Fruit fly (Drosophila melanogaster): ENCODE results near the gene CG11586.

The CG11586 gene

dm6 chr3L:4228187-4228836 lies 34.0 kb downstream of the CG11586 start (continued):
- peak; percentile 92 for TF ChIP-seq bcd (GFP tag; optimal IDR thresholded peaks at IDR 0.05)

dm6 chr3L:4227164-4227563 lies 35.1 kb downstream of the CG11586 start, which contains the start of gene CG46460:
Gene CG46460 (minus strand): TSS chr3L:4227302.
- TF ChIP-seq CG6791 (GFP tag; IDR thresholded peaks at IDR 0.05; ENCODE audit: partially characterized antibody) = peak; percentile 40; the same call in 2 of the 3 replicates
- 0 out of 3 replicates have a peak, but pooled peaks have one; percentile 24 for TF ChIP-seq row (GFP tag; IDR thresholded peaks at IDR 0.05)
- peak; percentile 9 for TF ChIP-seq ac (GFP tag; optimal IDR thresholded peaks at IDR 0.05)
- TF ChIP-seq CG15514 (GFP tag; optimal IDR thresholded peaks at IDR 0.05) = no peak
- TF ChIP-seq prd (optimal IDR thresholded peaks at IDR 0.05) = no peak
- peak; percentile 10; the same call in 1 of the 3 replicates for TF ChIP-seq prd (GFP tag; IDR thresholded peaks at IDR 0.05)
- TF ChIP-seq CG16779 (GFP tag; IDR thresholded peaks at IDR 0.05) = no peak
- peak; percentile 11; the same call in 1 of the 2 replicates for TF ChIP-seq CG17328 (GFP tag; IDR thresholded peaks at IDR 0.05)
- TF ChIP-seq cg (GFP tag; optimal IDR thresholded peaks at IDR 0.05) = peak; percentile 94
- TF ChIP-seq chinmo (GFP tag; IDR thresholded peaks at IDR 0.05; ENCODE audit: partially characterized antibody) = peak; percentile 84; the same call in 3 of the 4 replicates
- peak; percentile 55 to 67 for TF ChIP-seq Trl (optimal IDR thresholded peaks at IDR 0.05)
- no peak for TF ChIP-seq Trl (GFP tag; optimal IDR thresholded peaks at IDR 0.05)
- peak; percentile 31; the same call in 1 of the 2 replicates for TF ChIP-seq sens-2 (GFP tag; IDR thresholded peaks at IDR 0.05)
- TF ChIP-seq CG6813 (GFP tag; optimal IDR thresholded peaks at IDR 0.05) = peak; percentile 19
- TF ChIP-seq Adf1 (GFP tag; IDR thresholded peaks at IDR 0.05) = peak; percentile 58
- TF ChIP-seq cad (GFP tag; optimal IDR thresholded peaks at IDR 0.05) = peak; percentile 44
- peak; percentile 81 for TF ChIP-seq z (GFP tag; IDR thresholded peaks at IDR 0.05)
- no peak for TF ChIP-seq CG3281 (GFP tag; optimal IDR thresholded peaks at IDR 0.05)
- TF ChIP-seq CG1233 (GFP tag; optimal IDR thresholded peaks at IDR 0.05) = no peak
- peak; percentile 24 for TF ChIP-seq CG8089 (GFP tag; optimal IDR thresholded peaks at IDR 0.05)
- no peak for TF ChIP-seq Drgx (GFP tag; IDR thresholded peaks at IDR 0.05)
- TF ChIP-seq Hmr (GFP tag; optimal IDR thresholded peaks at IDR 0.05) = peak; percentile 27
- TF ChIP-seq CG4707 (GFP tag; optimal IDR thresholded peaks at IDR 0.05) = peak; percentile 2
- TF ChIP-seq CG34376 (GFP tag; optimal IDR thresholded peaks at IDR 0.05) = peak; percentile 6
- TF ChIP-seq amos (GFP tag; IDR thresholded peaks at IDR 0.05; ENCODE audit: partially characterized antibody) = peak; percentile 19; the same call in 1 of the 2 replicates
- no peak for TF ChIP-seq schlank (tag; optimal IDR thresholded peaks at IDR 0.05)
- no peak for TF ChIP-seq CG4820 (GFP tag; optimal IDR thresholded peaks at IDR 0.05)
- TF ChIP-seq Deaf1 (tag; optimal IDR thresholded peaks at IDR 0.05) = peak; percentile 68
- peak; percentile 58 for TF ChIP-seq kni (GFP tag; optimal IDR thresholded peaks at IDR 0.05)
- TF ChIP-seq yki (optimal IDR thresholded peaks at IDR 0.05) = peak; percentile 16
- no peak for TF ChIP-seq CG17802 (tag; optimal IDR thresholded peaks at IDR 0.05)
- no peak for TF ChIP-seq gro (GFP tag; optimal IDR thresholded peaks at IDR 0.05)
- TF ChIP-seq Doc2 (GFP tag; IDR thresholded peaks at IDR 0.05) = no peak
- 0 out of 3 replicates have a peak, but pooled peaks have one; percentile 32 for TF ChIP-seq CG16813 (GFP tag; IDR thresholded peaks at IDR 0.05; ENCODE audit: partially characterized antibody)
- peak; percentile 39; the same call in 1 of the 2 replicates for TF ChIP-seq CG4360 (GFP tag; IDR thresholded peaks at IDR 0.05)
- peak; percentile 4 for TF ChIP-seq CG2678 (tag; optimal IDR thresholded peaks at IDR 0.05)
- TF ChIP-seq CG4730 (GFP tag; IDR thresholded peaks at IDR 0.05) = no peak
- TF ChIP-seq sob (GFP tag; IDR thresholded peaks at IDR 0.05) = 0 out of 2 replicates have a peak, but pooled peaks have one; percentile 13
- no peak for TF ChIP-seq CG18011 (GFP tag; optimal IDR thresholded peaks at IDR 0.05)
- peak; percentile 84 for TF ChIP-seq Jarid2 (GFP tag; optimal IDR thresholded peaks at IDR 0.05)
- peak; percentile 64 for TF ChIP-seq ci (GFP tag; IDR thresholded peaks at IDR 0.05)
- peak; percentile 84 for TF ChIP-seq Med (GFP tag)
- TF ChIP-seq Nf-YC (tag; optimal IDR thresholded peaks at IDR 0.05) = peak; percentile 6
- TF ChIP-seq hkb (optimal IDR thresholded peaks at IDR 0.05) = no peak
- 0 out of 2 replicates have a peak, but pooled peaks have one; percentile 9 for TF ChIP-seq hkb (GFP tag; IDR thresholded peaks at IDR 0.05)
- peak; percentile 22 for TF ChIP-seq HLHmδ (GFP tag; optimal IDR thresholded peaks at IDR 0.05)
- no peak for TF ChIP-seq Lhr (GFP tag; optimal IDR thresholded peaks at IDR 0.05)

All from whole organism, embryonic.